Worm (Caenorhabditis elegans) whole organism, young adult: Measurements from ENCODE around the gene F20D12.12.

Source experiments
- B0019.2 ChIP-seq: fragments of 200-800 bp; sonication (Bioruptor generic); conservative IDR thresholded peaks from 2 replicates; pipeline ENCODE4 v1.3.6; 2022; ENCODE audit warnings: missing genetic modification reagents, missing genetic modification characterization, missing compliant biosample characterization
- F10E7.11 ChIP-seq: sonication (generic microtip); optimal IDR thresholded peaks from 2 replicates; lab custom pipeline; 2017; ENCODE audit warnings: mild to moderate bottlenecking, missing genetic modification characterization, moderate library complexity, missing compliant biosample characterization
- F39B2.1 ChIP-seq: fragments of 200-800 bp; sonication (Bioruptor generic); IDR thresholded peaks from 2 replicates; pipeline ENCODE4 v1.3.6; 2022; ENCODE audit warnings: missing genetic modification reagents, missing genetic modification characterization, missing compliant biosample characterization
- xnd-1 ChIP-seq: sonication (generic microtip); optimal IDR thresholded peaks from 2 replicates; lab custom pipeline; 2016; ENCODE audit warnings: missing genotype, missing genetic modification reagents, missing genetic modification characterization, missing compliant biosample characterization

- TF ChIP-seq B0019.2 (GFP tag; lab: Robert Waterston, UW) (no peak), F39B2.1 (GFP tag; lab: Robert Waterston, UW) (no peak), F10E7.11 (tag; lab: Kevin White, UChicago) (no peak), xnd-1 (tag; lab: Kevin White, UChicago) (no peak)
These were observed 34.9 kb downstream of the F20D12.12 start, which contains the start of gene arf-5 for ce11 chrIV:7982024-7982576.
